Worm (Caenorhabditis elegans): Measurements from ENCODE around the gene C15C8.8.

C15C8.8 gene

ce11 chrV:12728062-12728665, 24.1 kb downstream of the C15C8.8 start, which contains the start of the genes rpl-28 and mrpl-49:
Gene rpl-28, minus strand, starts transcription at chrV:12728112.
Gene mrpl-49, plus strand, starts transcription at chrV:12728631.
- peak; percentile 36 for TF ChIP-seq zag-1 (tag; optimal IDR thresholded peaks at IDR 0.05)
- peak; percentile 83 for TF ChIP-seq snpc-4 (tag; optimal IDR thresholded peaks at IDR 0.05)
- TF ChIP-seq ZK546.5 (tag; optimal IDR thresholded peaks at IDR 0.05), result no peak
- peak; percentile 72 for TF ChIP-seq F13H6.1 (tag; optimal IDR thresholded peaks at IDR 0.05)
- TF ChIP-seq skn-1 (tag; optimal IDR thresholded peaks at IDR 0.05), result peak; percentile 49
- TF ChIP-seq mdl-1 (tag; optimal IDR thresholded peaks at IDR 0.05), result peak in 1 of 2 experiments; percentile 27
- TF ChIP-seq nhr-25 (tag; optimal IDR thresholded peaks at IDR 0.05), result no peak
- peak; percentile 74 for TF ChIP-seq blmp-1 (tag; optimal IDR thresholded peaks at IDR 0.05; ENCODE audit: insufficient read depth)
- TF ChIP-seq ztf-11 (tag; optimal IDR thresholded peaks at IDR 0.05), result no peak
- TF ChIP-seq unc-55 (GFP tag; optimal IDR thresholded peaks at IDR 0.05), result peak; percentile 98
- peak; percentile 91 for TF ChIP-seq crh-2 (tag; optimal IDR thresholded peaks at IDR 0.05)
- TF ChIP-seq nhr-129 (tag; optimal IDR thresholded peaks at IDR 0.05), result peak; percentile 89
- TF ChIP-seq R02D3.7 (tag; optimal IDR thresholded peaks at IDR 0.05), result peak; percentile 82
- TF ChIP-seq lin-11 (tag; optimal IDR thresholded peaks at IDR 0.05), result peak; percentile 85
- peak; percentile 89 for TF ChIP-seq lin-13 (GFP tag; optimal IDR thresholded peaks at IDR 0.05)
- TF ChIP-seq gmeb-1 (tag; optimal IDR thresholded peaks at IDR 0.05), result peak; percentile 85
- no peak for TF ChIP-seq elt-3 (tag; optimal IDR thresholded peaks at IDR 0.05)
- peak; percentile 82 for TF ChIP-seq mab-5 (tag; optimal IDR thresholded peaks at IDR 0.05)
- peak; percentile 2 for TF ChIP-seq ceh-82 (tag; optimal IDR thresholded peaks at IDR 0.05)
- peak; percentile 86 for TF ChIP-seq fos-1 (tag; optimal IDR thresholded peaks at IDR 0.05)
- TF ChIP-seq sem-4 (tag; optimal IDR thresholded peaks at IDR 0.05), result peak; percentile 78
- peak; percentile 50 for TF ChIP-seq ama-1 (optimal IDR thresholded peaks at IDR 0.05)
- TF ChIP-seq nhr-21 (tag; optimal IDR thresholded peaks at IDR 0.05), result peak; percentile 75
- TF ChIP-seq egl-27 (tag; optimal IDR thresholded peaks at IDR 0.05), result peak; percentile 47
- peak; percentile 80 for TF ChIP-seq sma-3 (GFP tag; optimal IDR thresholded peaks at IDR 0.05)
- no peak for TF ChIP-seq peb-1 (tag; optimal IDR thresholded peaks at IDR 0.05)
- TF ChIP-seq C34F6.9 (tag; optimal IDR thresholded peaks at IDR 0.05), result peak; percentile 96
- TF ChIP-seq ceh-16 (tag; optimal IDR thresholded peaks at IDR 0.05), result peak; percentile 40
- peak; percentile 64 to 93 for TF ChIP-seq lsy-2 (tag; optimal IDR thresholded peaks at IDR 0.05)
- peak; percentile 85 for TF ChIP-seq sma-9 (GFP tag; optimal IDR thresholded peaks at IDR 0.05)
- no peak for TF ChIP-seq sma-9 (tag; optimal IDR thresholded peaks at IDR 0.05)
- no peak for TF ChIP-seq nhr-77 (tag; optimal IDR thresholded peaks at IDR 0.05)
- TF ChIP-seq Y55F3AM.14 (GFP tag; optimal IDR thresholded peaks at IDR 0.05), result no peak
- peak; percentile 70 for TF ChIP-seq ztf-4 (tag; optimal IDR thresholded peaks at IDR 0.05)

ce11 chrV:12727104-12727637, 25.1 kb downstream of the C15C8.8 start, which contains the start of gene R11D1.13:
Gene R11D1.13, plus strand, starts transcription at chrV:12727154.
- TF ChIP-seq C34F6.9 (tag; optimal IDR thresholded peaks at IDR 0.05) (no peak), nhr-21 (tag; optimal IDR thresholded peaks at IDR 0.05) (no peak), nhr-129 (tag; optimal IDR thresholded peaks at IDR 0.05) (no peak), mbf-1 (tag; optimal IDR thresholded peaks at IDR 0.05) (no peak), lin-11 (tag; optimal IDR thresholded peaks at IDR 0.05) (no peak), nhr-6 (tag; optimal IDR thresholded peaks at IDR 0.05) (no peak), elt-3 (tag; optimal IDR thresholded peaks at IDR 0.05) (no peak), alr-1 (tag; optimal IDR thresholded peaks at IDR 0.05) (no peak), nhr-23 (tag; optimal IDR thresholded peaks at IDR 0.05) (no peak), lin-39 (tag; optimal IDR thresholded peaks at IDR 0.05) (no peak), F13H6.1 (tag; optimal IDR thresholded peaks at IDR 0.05) (no peak), zag-1 (tag; optimal IDR thresholded peaks at IDR 0.05) (no peak), ceh-82 (tag; optimal IDR thresholded peaks at IDR 0.05) (no peak), nhr-10 (tag; optimal IDR thresholded peaks at IDR 0.05) (no peak), lsy-2 (tag; optimal IDR thresholded peaks at IDR 0.05) (no peak)

ce11 chrV:12725893-12726292, 26.4 kb downstream of the C15C8.8 start, which contains the start of gene R11D1.12:
Gene R11D1.12, minus strand, starts transcription at chrV:12725993.
- no peak for TF ChIP-seq ceh-82 (tag; optimal IDR thresholded peaks at IDR 0.05)
- no peak for TF ChIP-seq ztf-1 (GFP tag; conservative IDR thresholded peaks at IDR 0.05)
- no peak for TF ChIP-seq nhr-12 (tag; optimal IDR thresholded peaks at IDR 0.05)
- no peak for TF ChIP-seq unc-55 (GFP tag; optimal IDR thresholded peaks at IDR 0.05)
- TF ChIP-seq ztf-4 (tag; optimal IDR thresholded peaks at IDR 0.05), result no peak
- no peak for TF ChIP-seq sma-9 (GFP tag; optimal IDR thresholded peaks at IDR 0.05)
- TF ChIP-seq sma-9 (tag; optimal IDR thresholded peaks at IDR 0.05), result no peak
- no peak for TF ChIP-seq mab-5 (tag; optimal IDR thresholded peaks at IDR 0.05)
- TF ChIP-seq nhr-10 (tag; optimal IDR thresholded peaks at IDR 0.05), result no peak
- TF ChIP-seq mbf-1 (tag; optimal IDR thresholded peaks at IDR 0.05), result no peak
- no peak for TF ChIP-seq ama-1 (optimal IDR thresholded peaks at IDR 0.05)
- TF ChIP-seq zag-1 (tag; optimal IDR thresholded peaks at IDR 0.05), result no peak
- TF ChIP-seq C34F6.9 (tag; optimal IDR thresholded peaks at IDR 0.05), result no peak
- TF ChIP-seq gmeb-1 (tag; optimal IDR thresholded peaks at IDR 0.05), result no peak
- no peak for TF ChIP-seq nhr-237 (tag; optimal IDR thresholded peaks at IDR 0.05)
- TF ChIP-seq ceh-16 (tag; optimal IDR thresholded peaks at IDR 0.05), result no peak
- no peak for TF ChIP-seq sem-4 (tag; optimal IDR thresholded peaks at IDR 0.05)

Measured in whole organism, L2 larva.